Worm (Caenorhabditis elegans) whole organism, L4/young adult: ENCODE data around the gene srab-8.

ENCODE experiments used
- W03F9.2 ChIP-seq: fragments of 150-350 bp; optimal IDR thresholded peaks from 2 replicates; lab custom pipeline; 2014; ENCODE audit warnings: missing biosample characterization, missing genetic modification characterization
- dao-5 ChIP-seq: sonication (generic microtip); optimal IDR thresholded peaks from 2 replicates; lab custom pipeline; 2016; ENCODE audit warnings: missing genotype, missing genetic modification characterization, moderate library complexity, missing compliant biosample characterization
- him-1 ChIP-seq: sonication (generic microtip); optimal IDR thresholded peaks from 2 replicates; lab custom pipeline; 2016; ENCODE audit warnings: missing genotype, missing genetic modification reagents, missing genetic modification characterization, missing compliant biosample characterization

The srab-8 gene

DNA sequence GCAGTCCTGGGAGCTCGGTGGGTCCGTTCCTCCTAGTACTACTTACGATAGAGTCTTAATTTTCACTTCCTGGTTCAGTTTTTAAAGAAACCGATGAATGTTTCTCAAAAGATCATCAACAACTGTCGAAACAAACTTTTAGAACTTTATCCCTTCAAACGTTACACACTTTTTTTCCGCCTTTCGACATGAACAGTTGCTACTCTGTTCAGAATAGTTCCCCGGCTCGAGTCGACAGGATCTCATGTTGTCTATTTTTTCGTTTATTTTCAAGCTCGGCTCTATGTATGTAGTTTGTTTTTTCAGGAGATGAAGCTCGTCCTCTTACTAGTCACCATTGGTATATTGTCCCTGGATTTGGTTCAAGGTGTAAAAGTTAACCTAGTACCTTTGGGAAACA, 19.5 kb upstream of the srab-8 start, which contains the start of gene exh-1:
Gene exh-1, plus strand, starts transcription at position 301 of the 400 bp plus-strand sequence.
- no peak for TF ChIP-seq dao-5 (tag; lab: Kevin White, UChicago)

DNA sequence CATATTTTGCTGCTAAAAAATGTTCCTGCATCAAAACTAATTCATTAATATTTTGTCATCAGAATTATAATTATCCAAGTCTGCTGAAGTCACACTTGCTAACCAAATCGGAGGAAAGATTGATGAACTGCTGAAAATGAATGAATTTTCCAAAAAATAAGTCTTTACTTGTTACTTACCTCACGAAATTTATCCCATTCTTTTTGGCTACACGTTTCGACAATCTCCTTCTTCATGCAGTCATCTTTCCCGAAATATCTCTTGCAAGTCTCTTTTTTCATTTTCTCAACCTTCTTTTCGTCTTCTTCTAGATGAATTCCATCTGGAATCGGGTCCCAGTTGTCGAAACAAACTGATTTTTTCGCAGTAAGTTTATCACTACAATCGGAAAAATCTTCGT, 17.9 kb upstream of the srab-8 start:
- no peak for TF ChIP-seq him-1

DNA sequence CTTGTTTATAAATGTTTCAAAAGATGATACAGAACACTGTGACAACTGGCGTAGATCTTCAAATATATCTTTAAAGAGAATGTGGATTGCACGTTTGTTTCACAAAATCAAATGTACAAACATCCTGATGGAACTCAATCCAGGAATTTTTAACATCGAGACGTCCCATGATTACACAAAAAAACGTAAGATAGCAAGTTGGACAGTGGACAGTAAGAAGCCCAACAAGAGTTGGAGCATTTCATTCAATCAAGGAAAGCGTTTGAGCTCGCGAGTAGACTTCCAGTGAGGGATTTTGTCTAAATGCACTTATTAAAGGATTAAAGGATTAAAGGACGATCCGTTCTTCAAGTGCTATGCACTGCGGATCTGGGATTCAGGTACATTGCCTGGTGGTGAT, 17.0 kb upstream of the srab-8 start, which contains the start of gene C36C5.12:
Gene C36C5.12, minus strand, starts transcription at position 101 of the 400 bp plus-strand sequence.
- TF ChIP-seq W03F9.2 (no peak), him-1 (no peak), dao-5 (tag; lab: Kevin White, UChicago) (no peak)

DNA sequence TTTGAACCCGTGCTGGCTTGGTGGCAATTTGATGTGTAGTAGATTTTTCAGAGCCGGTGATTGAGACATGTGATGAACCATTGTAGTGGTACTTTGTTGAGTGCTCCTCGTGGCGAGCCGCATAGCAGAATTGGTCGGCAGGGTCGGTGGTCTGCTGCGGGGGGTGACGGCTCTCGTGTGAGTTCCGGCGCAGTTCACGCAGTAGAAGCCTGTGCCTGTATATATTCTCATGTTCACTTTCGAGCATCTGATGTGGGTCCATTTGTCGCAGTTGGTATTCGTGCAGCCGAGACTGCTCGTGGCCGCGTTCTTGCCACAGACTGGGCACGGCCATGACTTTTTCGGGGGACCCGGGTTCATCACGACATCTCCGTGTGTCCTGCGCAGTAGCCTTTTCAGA, 14.0 kb upstream of the srab-8 start:
- TF ChIP-seq him-1, result no peak
- no peak for TF ChIP-seq dao-5 (tag; lab: Kevin White, UChicago)
- TF ChIP-seq W03F9.2, result no peak

DNA sequence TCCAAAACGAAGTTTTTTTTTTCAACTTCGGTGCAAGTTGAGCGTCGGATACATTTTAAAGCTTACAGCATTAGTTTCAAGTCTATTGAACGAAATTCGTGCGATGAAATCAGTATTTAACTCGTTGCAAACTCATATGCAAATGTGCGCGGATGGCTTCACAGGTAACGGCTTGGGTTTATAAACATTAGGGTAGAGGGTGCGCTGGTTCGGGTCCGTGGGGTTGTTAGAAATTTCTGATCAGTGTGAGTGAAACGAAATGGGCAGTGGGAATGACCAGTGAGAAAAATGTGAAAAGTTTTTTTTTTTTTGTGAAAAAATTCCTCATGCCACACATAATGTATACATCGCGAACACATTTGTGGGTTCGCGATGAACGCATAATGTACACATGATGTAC, 13.1 kb upstream of the srab-8 start:
- no peak for TF ChIP-seq dao-5 (tag; lab: Kevin White, UChicago)
- no peak for TF ChIP-seq him-1
- TF ChIP-seq W03F9.2, result no peak

DNA sequence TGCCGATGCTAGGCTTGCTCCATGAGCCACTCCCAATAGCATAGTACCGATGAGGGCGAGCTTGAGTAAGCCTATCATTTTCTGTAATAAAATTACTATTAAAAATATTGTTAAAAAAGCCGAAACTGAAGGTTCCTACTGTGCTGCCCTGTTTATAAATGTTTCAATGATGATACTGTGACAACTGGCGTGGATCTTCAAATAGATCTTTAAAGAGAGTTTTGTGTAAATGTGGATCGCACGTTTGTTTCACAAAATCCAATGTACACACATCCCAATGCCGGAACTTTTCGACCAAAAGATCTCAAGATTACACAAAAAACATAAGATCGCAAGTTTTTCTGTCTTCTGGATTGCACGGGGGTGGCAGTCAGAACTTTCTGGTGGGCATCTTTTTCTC, 10.8 kb upstream of the srab-8 start, which contains the start of gene C36C5.14:
Gene C36C5.14, minus strand, starts transcription at position 101 of the 400 bp plus-strand sequence.
- TF ChIP-seq him-1, result no peak
- TF ChIP-seq W03F9.2, result no peak
- no peak for TF ChIP-seq dao-5 (tag; lab: Kevin White, UChicago)

DNA sequence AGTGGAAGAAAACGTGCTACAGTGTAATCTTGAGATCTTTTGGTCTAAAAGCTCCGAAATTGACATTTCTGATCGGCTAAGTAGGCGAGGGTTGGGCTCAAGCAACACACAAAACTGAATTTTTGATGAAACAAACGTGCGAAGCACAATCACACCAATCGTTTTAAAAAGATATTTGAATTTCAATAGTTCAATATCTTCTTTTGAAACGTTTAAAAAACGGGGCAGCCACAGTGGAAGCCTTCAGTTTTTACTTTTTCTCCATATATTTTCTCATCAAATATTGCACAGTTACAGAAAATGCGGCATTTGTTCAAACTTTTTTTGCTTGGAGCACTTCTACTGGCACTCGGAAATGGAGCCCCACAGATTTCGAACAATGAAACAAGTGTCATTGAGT, 10.0 kb upstream of the srab-8 start, which contains the start of gene C36C5.4:
Gene C36C5.4, plus strand, starts transcription at position 301 of the 400 bp plus-strand sequence.
- no peak for TF ChIP-seq him-1
- no peak for TF ChIP-seq W03F9.2
- no peak for TF ChIP-seq dao-5 (tag; lab: Kevin White, UChicago)

DNA sequence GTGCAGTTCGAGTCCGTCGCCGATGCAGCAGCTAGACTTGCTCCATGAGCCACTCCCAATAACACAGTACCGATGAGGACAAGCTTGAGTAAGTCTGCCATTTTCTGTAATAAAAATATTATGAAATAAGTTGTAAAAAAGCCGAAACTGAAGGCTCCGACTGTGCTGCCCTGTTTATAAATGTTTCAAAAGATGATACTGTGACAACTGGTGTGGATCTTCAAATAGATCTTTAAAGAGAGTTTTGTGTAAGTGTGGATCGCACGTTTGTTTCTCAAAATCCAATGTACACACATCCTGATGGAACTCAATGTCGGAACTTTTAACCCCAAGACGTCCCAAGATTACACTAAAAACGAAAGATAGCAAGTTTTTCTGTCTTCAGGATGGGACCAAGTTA, 7.6 kb upstream of the srab-8 start, which contains the start of gene C36C5.15:
Gene C36C5.15, minus strand, starts transcription at position 101 of the 400 bp plus-strand sequence.
- TF ChIP-seq dao-5 (tag; lab: Kevin White, UChicago) (no peak), him-1 (no peak), W03F9.2 (no peak)

DNA sequence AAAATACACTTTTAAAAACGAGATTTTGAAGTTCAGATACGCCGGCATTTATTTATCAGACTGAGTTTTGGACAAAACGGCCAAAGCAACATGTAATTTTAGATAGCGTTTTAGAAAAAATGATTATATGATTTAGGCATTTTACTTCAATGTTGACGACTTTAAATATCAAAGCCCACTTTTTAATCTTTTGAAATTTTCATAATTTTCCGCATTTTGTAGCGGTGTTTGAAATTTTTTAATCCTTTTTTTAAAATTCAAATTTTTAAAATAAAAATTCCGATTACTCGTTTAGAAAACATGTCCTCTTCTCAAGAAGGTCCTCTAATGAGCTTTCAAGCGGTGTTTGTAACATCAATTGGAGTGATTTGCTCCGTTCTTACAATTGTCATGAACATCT, 6.4 kb upstream of the srab-8 start, which contains the start of gene srbc-6:
Gene srbc-6, plus strand, starts transcription at position 301 of the 400 bp plus-strand sequence.
- TF ChIP-seq W03F9.2 (no peak), him-1 (no peak), dao-5 (tag; lab: Kevin White, UChicago) (no peak)

DNA sequence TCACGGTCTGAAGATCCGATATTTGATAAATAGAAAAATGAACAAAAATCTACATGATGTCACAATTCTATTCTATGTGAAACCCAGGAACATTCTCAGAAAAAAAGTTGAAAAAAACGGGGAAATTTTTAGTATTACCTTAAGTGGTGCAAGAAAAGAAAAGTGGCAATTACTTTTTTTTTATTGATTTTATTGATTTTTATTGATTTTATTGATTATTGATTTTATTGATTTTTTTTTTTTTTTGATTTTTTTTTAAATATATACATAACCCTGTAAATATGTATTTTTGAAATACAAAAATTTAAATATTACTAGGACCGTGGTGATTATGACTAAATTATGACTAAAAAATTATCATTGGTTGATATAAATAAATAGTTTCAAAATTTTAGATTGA, 4.6 kb upstream of the srab-8 start:
- TF ChIP-seq W03F9.2, result no peak
- no peak for TF ChIP-seq him-1
- no peak for TF ChIP-seq dao-5 (tag; lab: Kevin White, UChicago)

DNA sequence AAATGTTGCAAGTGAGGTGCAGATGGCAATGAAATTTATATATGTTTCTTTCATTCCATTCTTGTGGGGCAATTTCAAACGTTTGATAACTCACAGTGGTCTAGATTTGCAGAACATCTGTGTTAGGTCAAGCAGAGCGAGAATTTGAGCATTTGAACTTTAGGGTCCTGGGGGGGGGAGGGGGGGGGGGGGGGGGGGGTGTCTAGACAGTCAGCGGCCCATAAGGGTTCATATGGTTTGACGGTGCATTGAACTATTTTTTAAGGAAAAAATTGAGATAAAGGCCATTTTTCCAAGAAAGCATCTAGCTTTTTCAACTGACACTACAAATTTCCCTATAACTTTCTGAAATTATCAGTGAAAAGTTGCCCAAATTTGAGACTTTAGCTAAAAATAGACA, 9.6 kb downstream of the srab-8 start:
- TF ChIP-seq dao-5 (tag; lab: Kevin White, UChicago) (no peak), him-1 (no peak), W03F9.2 (no peak)

DNA sequence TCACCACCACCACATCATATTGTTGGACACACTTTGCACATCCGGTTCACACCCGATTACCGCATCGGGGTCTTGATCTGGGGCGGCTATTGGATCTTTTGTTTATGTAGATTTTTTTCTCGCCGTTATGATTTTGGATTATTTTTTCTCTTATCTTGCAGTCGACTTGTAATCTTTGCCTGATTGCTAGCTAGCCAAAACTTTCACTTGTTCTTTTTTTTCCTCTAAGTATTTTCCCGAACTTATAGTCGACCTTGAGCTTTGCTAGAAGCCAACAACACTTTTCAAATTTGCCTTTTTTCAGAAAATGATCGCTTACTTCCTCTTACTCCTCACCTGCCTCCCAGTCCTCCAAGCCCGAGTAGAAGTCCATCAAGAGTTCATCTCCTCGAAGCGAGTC, 11.8 kb downstream of the srab-8 start, which contains the start of gene lag-2:
Gene lag-2, plus strand, starts transcription at position 301 of the 400 bp plus-strand sequence.
- TF ChIP-seq dao-5 (tag; lab: Kevin White, UChicago) (no peak), W03F9.2 (no peak), him-1 (no peak)

DNA sequence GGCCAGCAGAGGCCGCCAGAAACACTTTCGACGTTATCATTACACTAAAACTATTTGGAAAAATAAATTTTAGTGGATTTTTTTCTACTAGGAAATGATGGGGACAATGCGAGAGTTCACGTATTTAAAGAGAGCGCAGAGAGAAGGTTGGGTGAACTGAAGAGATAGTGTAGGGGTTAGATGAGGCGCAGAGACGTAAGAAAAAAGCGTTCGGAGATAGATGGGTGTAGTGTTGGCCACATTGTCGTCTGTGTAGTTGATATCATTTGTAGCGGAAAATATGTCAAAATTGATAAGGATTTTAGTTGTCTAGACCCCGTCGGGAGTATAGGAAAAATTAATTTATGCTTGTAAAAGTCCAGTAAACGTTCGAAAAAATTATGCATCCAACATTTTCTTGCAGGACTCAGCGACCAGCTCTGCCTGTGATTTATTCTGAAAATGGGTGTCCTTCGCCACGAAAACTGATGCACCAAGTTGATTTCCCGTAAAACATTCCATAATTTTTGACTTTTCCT, 16.9 kb downstream of the srab-8 start, which contains the start of the genes Y73C8B.3 and Y73C8B.9:
Gene Y73C8B.3, minus strand, starts transcription at position 147 of the 518 bp plus-strand sequence.
Gene Y73C8B.9, plus strand, starts transcription at position 468 of the 518 bp plus-strand sequence.
- no peak for TF ChIP-seq W03F9.2
- TF ChIP-seq him-1, result no peak
- TF ChIP-seq dao-5 (tag; lab: Kevin White, UChicago), result no peak

DNA sequence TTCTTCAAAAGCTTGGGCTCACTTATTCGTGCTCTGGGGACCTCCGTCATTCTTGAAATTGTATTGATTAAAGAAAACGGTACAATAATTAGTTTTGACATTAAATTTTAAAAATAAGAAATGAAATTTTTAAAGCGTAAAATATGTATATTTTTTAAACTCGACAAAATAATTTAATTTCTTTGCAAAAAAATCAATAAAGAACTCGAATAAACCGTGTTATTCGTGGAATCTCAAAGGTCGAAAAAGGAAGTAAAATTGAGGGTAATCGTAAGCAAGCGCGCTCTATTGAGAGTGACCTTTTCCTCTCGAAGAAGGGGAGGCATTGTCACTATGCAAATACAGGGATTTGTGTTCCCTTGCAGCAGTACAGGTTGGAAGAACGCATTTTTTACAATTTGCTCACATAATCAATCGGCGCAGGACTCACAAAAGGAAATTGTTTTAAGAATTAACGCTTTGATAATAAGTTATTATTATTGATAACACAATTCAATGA, 18.7 kb downstream of the srab-8 start, which contains the start of gene Y73C8B.2:
Gene Y73C8B.2, minus strand, starts transcription at position 51 of the 499 bp plus-strand sequence.
- TF ChIP-seq dao-5 (tag; lab: Kevin White, UChicago) (no peak), him-1 (no peak), W03F9.2 (no peak)

DNA sequence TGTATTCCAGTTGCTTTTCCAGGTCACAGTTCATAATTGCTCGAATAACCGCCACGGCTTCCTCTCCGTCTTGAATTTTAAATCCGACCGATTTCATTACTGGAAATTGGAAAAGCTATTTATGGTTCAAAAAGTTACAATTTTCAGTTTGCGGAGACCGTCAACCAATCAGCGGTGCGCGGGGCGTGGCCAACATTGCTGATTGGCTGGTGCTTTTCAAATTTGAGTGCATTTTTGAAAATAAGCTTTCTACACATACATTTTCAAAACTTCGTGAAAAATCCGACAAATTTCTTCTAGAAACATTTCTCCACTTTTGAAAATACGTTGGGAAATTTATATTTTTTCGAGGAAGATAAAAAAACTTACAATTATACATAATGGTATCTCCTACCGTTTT, 19.6 kb downstream of the srab-8 start:
- TF ChIP-seq dao-5 (tag; lab: Kevin White, UChicago), result no peak
- TF ChIP-seq W03F9.2, result no peak
- TF ChIP-seq him-1, result no peak
